Worm (Caenorhabditis elegans) whole organism, late embryonic: ENCODE measurements around the gene hphd-1.

Experiments used
- F13H6.1 ChIP-seq: sonication (generic microtip); optimal IDR thresholded peaks from 2 replicates; lab custom pipeline; 2016; ENCODE audit warnings: missing genetic modification characterization, missing compliant biosample characterization
- K02D7.2 ChIP-seq: sonication (generic microtip); optimal IDR thresholded peaks from 2 replicates; lab custom pipeline; 2017; ENCODE audit warnings: mild to moderate bottlenecking, missing genetic modification characterization, missing compliant biosample characterization
- K09A11.1 ChIP-seq: sonication (generic microtip); optimal IDR thresholded peaks from 2 replicates; lab custom pipeline; 2017; ENCODE audit warnings: antibody characterized with exemption, mild to moderate bottlenecking, missing genetic modification characterization, missing compliant biosample characterization; ENCODE audit not compliant: insufficient read depth
- ama-1 ChIP-seq: fragments of 150-350 bp; optimal IDR thresholded peaks from 2 replicates; lab custom pipeline; 2014
- ceh-18 ChIP-seq: sonication (generic microtip); optimal IDR thresholded peaks from 2 replicates; lab custom pipeline; 2016; ENCODE audit warnings: missing genetic modification characterization, missing compliant biosample characterization
- ceh-2 ChIP-seq: sonication (generic microtip); optimal IDR thresholded peaks from 2 replicates; lab custom pipeline; 2016; ENCODE audit warnings: missing genotype, missing genetic modification characterization, missing compliant biosample characterization
- ceh-22 ChIP-seq: sonication (generic microtip); optimal IDR thresholded peaks from 2 replicates; lab custom pipeline; 2017; ENCODE audit warnings: missing biosample characterization, missing genetic modification characterization
- ceh-30 ChIP-seq: fragments of 150-350 bp; optimal IDR thresholded peaks from 2 replicates; lab custom pipeline; 2014; ENCODE audit warnings: missing biosample characterization, missing genetic modification characterization
- ceh-31 ChIP-seq: sonication (generic microtip); optimal IDR thresholded peaks from 2 replicates; lab custom pipeline; 2016; ENCODE audit warnings: missing genetic modification characterization, missing compliant biosample characterization
- ceh-34 ChIP-seq: sonication (generic microtip); optimal IDR thresholded peaks from 2 replicates; lab custom pipeline; 2016; ENCODE audit warnings: mild to moderate bottlenecking, missing genetic modification characterization, missing compliant biosample characterization
- che-1 ChIP-seq: sonication (generic microtip); optimal IDR thresholded peaks from 2 replicates; lab custom pipeline; 2016; ENCODE audit warnings: mild to moderate bottlenecking, missing genetic modification characterization, missing compliant biosample characterization
- elt-2 ChIP-seq: sonication (generic microtip); optimal IDR thresholded peaks from 2 replicates; lab custom pipeline; 2016; ENCODE audit warnings: missing genetic modification reagents, missing genetic modification characterization, missing compliant biosample characterization
- elt-4 ChIP-seq: sonication (generic microtip); optimal IDR thresholded peaks from 2 replicates; lab custom pipeline; 2016; ENCODE audit warnings: missing genetic modification characterization, missing compliant biosample characterization
- ets-4 ChIP-seq: sonication (generic microtip); optimal IDR thresholded peaks from 2 replicates; lab custom pipeline; 2016; ENCODE audit warnings: missing genetic modification characterization, missing compliant biosample characterization
- eyg-1 ChIP-seq: sonication (generic microtip); optimal IDR thresholded peaks from 2 replicates; lab custom pipeline; 2016; ENCODE audit warnings: missing genotype, missing genetic modification characterization, missing compliant biosample characterization
- fkh-10 ChIP-seq: fragments of 150-350 bp; optimal IDR thresholded peaks from 2 replicates; lab custom pipeline; 2014; ENCODE audit warnings: missing biosample characterization, missing genetic modification reagents, missing genetic modification characterization
- gmeb-2 ChIP-seq: sonication (generic microtip); optimal IDR thresholded peaks from 2 replicates; lab custom pipeline; 2016; ENCODE audit warnings: missing genetic modification characterization, inconsistent platforms, missing compliant biosample characterization
- hlh-15 ChIP-seq: sonication (generic microtip); optimal IDR thresholded peaks from 2 replicates; lab custom pipeline; 2016; ENCODE audit warnings: missing genetic modification characterization, missing compliant biosample characterization
- hlh-30 ChIP-seq: sonication (generic microtip); optimal IDR thresholded peaks from 2 replicates; lab custom pipeline; 2017; ENCODE audit warnings: antibody characterized with exemption, missing genetic modification characterization, missing compliant biosample characterization; ENCODE audit not compliant: insufficient read depth
- hlh-6 ChIP-seq: sonication (generic microtip); optimal IDR thresholded peaks from 2 replicates; lab custom pipeline; 2016; ENCODE audit warnings: missing genotype, missing genetic modification characterization, missing compliant biosample characterization
- hlh-8 ChIP-seq: sonication (generic microtip); optimal IDR thresholded peaks from 2 replicates; lab custom pipeline; 2016; ENCODE audit warnings: missing genotype, missing genetic modification characterization, missing compliant biosample characterization
- madf-2 ChIP-seq: sonication (generic microtip); optimal IDR thresholded peaks from 2 replicates; lab custom pipeline; 2017; ENCODE audit warnings: missing genetic modification characterization, missing compliant biosample characterization
- mec-3 ChIP-seq: sonication (generic microtip); optimal IDR thresholded peaks from 2 replicates; lab custom pipeline; 2016; ENCODE audit warnings: borderline replicate concordance, missing genetic modification characterization, missing compliant biosample characterization
- nhr-11 ChIP-seq: fragments of 150-350 bp; optimal IDR thresholded peaks from 2 replicates; lab custom pipeline; 2014; ENCODE audit warnings: missing biosample characterization, missing genetic modification characterization
- nhr-232 ChIP-seq: sonication (generic microtip); optimal IDR thresholded peaks from 2 replicates; lab custom pipeline; 2016; ENCODE audit warnings: missing genetic modification characterization, missing compliant biosample characterization
- pag-3 ChIP-seq: sonication (generic microtip); optimal IDR thresholded peaks from 2 replicates; lab custom pipeline; 2016; ENCODE audit warnings: missing compliant biosample characterization, missing genetic modification characterization, borderline replicate concordance
- pax-1 ChIP-seq: fragments of 150-350 bp; optimal IDR thresholded peaks from 2 replicates; lab custom pipeline; 2014; ENCODE audit warnings: missing biosample characterization, missing genetic modification characterization
- pha-2 ChIP-seq: sonication (generic microtip); optimal IDR thresholded peaks from 2 replicates; lab custom pipeline; 2017; ENCODE audit warnings: mild to moderate bottlenecking, missing genetic modification characterization, missing compliant biosample characterization
- pha-4 ChIP-seq: fragments of 150-350 bp; optimal IDR thresholded peaks from 2 replicates; lab custom pipeline; 2018; ENCODE audit warnings: missing biosample characterization, missing genetic modification reagents, missing genetic modification characterization
- pqm-1 ChIP-seq: sonication (generic microtip); optimal IDR thresholded peaks from 2 replicates; lab custom pipeline; 2016; ENCODE audit warnings: missing genetic modification characterization, missing compliant biosample characterization
- pros-1 ChIP-seq: fragments of 150-350 bp; optimal IDR thresholded peaks from 2 replicates; lab custom pipeline; 2014; ENCODE audit warnings: missing biosample characterization, missing genetic modification reagents, missing genetic modification characterization
- sox-2 ChIP-seq: fragments of 200-800 bp; sonication (Bioruptor generic); IDR thresholded peaks from 2 replicates; pipeline ENCODE4 v1.3.6; 2022; ENCODE audit warnings: missing genetic modification reagents, missing genetic modification characterization, missing compliant biosample characterization
- syd-9 ChIP-seq: sonication (generic microtip); optimal IDR thresholded peaks from 2 replicates; lab custom pipeline; 2016; ENCODE audit warnings: mild to moderate bottlenecking, missing genetic modification characterization, moderate library complexity, missing compliant biosample characterization
- unc-42 ChIP-seq: sonication (generic microtip); optimal IDR thresholded peaks from 2 replicates; lab custom pipeline; 2016; ENCODE audit warnings: missing genotype, missing genetic modification characterization, missing compliant biosample characterization
- unc-55 ChIP-seq: sonication (generic microtip); optimal IDR thresholded peaks from 2 replicates; lab custom pipeline; 2017; ENCODE audit warnings: missing biosample characterization, missing genetic modification reagents, missing genetic modification characterization
- unc-86 ChIP-seq: sonication (generic microtip); optimal IDR thresholded peaks from 2 replicates; lab custom pipeline; 2016; ENCODE audit warnings: missing genetic modification characterization, missing compliant biosample characterization
- zip-5 ChIP-seq: sonication (generic microtip); optimal IDR thresholded peaks from 2 replicates; lab custom pipeline; 2016; ENCODE audit warnings: missing genetic modification characterization, missing compliant biosample characterization

Gene hphd-1

DNA sequence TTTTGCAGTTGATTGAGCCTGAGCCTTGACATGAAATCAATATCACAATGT lies 31.0 kb downstream of the hphd-1 start, which contains the start of gene ptr-18:
Gene ptr-18, plus strand, starts transcription at position 9 of the 51 bp plus-strand sequence.
- TF ChIP-seq ceh-18 (tag; lab: Kevin White, UChicago) (no peak), hlh-15 (no peak)

DNA sequence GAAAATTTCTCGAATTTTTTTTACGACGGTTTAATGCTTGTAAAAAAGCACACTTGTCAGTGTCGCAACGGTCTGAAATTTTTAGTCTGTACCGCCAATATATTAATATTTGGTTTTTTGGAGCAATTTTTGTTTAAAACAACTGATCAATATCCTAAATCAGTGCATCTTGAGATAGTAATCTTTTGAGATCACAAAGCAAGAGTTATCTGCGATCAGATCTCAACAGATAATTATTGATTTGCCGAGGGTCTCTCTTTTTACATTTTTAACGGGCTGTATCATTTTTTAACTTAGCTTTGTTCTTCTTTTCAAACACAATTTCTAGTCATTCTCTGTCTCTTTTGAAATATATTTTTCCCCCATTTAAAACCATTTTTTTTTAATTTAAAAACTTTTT lies 31.2 kb downstream of the hphd-1 start:
- TF ChIP-seq eyg-1 (tag; lab: Kevin White, UChicago) (no peak), syd-9 (tag; lab: Kevin White, UChicago) (no peak), ceh-30 (tag; lab: Kevin White, UChicago) (no peak), unc-55 (GFP tag; lab: Kevin White, UChicago) (no peak), elt-2 (tag; lab: Kevin White, UChicago) (no peak), sox-2 (GFP tag; lab: Robert Waterston, UW) (no peak), ama-1 (lab: Kevin White, UChicago) (no peak), F13H6.1 (tag; lab: Kevin White, UChicago) (no peak), ceh-31 (tag; lab: Kevin White, UChicago) (no peak), K09A11.1 (tag; lab: Kevin White, UChicago) (no peak), pha-4 (tag; lab: Kevin White, UChicago) (no peak), pros-1 (tag; lab: Kevin White, UChicago) (no peak), che-1 (tag; lab: Kevin White, UChicago) (no peak), madf-2 (no peak), nhr-232 (no peak)

DNA sequence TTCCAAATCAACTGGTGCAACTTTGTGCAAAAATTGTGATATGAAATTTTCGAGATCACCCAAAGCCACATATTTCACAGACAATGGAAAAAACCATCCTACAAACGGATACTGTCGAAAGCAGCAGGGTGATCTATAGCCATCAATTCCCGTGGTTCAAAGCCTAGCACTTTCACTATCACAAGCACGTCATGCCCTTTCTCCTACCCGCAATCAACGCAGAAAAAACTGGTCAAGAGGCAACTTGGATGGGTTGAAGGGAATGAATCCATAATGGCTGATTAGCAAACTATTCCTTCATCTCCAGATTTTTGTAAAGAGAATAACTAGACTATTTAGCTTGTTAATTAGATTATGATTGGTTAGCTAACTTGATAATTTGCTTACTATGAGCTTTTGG lies 34.6 kb downstream of the hphd-1 start:
- TF ChIP-seq ets-4 (no peak), madf-2 (no peak)

DNA sequence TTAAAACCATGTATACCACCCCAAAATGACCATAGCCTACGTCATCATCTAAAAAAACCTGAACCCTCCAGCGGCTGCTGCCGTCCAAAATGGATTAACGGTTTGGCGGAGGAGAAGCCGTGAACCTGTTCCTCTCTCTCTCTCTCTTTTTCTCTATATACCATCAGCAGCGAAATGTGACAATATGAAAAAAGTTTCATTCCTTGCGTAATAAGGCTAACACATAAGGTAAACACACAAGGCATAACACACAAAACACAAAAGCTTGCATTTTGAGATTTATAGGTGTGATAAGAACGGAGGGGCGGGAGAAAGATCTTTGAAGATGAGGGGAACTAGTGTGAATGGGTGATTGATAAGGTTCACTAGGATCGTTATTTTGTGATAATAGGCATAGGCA lies 35.1 kb downstream of the hphd-1 start:
- TF ChIP-seq elt-4 (tag; lab: Kevin White, UChicago) = no peak
- no peak for TF ChIP-seq pha-4 (tag; lab: Kevin White, UChicago)
- TF ChIP-seq ceh-30 (tag; lab: Kevin White, UChicago) = no peak
- TF ChIP-seq fkh-10 (GFP tag; lab: Kevin White, UChicago) = no peak
- TF ChIP-seq mec-3 (tag; lab: Kevin White, UChicago) = no peak
- no peak for TF ChIP-seq pax-1
- no peak for TF ChIP-seq ceh-2 (tag; lab: Kevin White, UChicago)
- TF ChIP-seq hlh-30 = no peak
- TF ChIP-seq, all 69 proteins: peak for 0

DNA sequence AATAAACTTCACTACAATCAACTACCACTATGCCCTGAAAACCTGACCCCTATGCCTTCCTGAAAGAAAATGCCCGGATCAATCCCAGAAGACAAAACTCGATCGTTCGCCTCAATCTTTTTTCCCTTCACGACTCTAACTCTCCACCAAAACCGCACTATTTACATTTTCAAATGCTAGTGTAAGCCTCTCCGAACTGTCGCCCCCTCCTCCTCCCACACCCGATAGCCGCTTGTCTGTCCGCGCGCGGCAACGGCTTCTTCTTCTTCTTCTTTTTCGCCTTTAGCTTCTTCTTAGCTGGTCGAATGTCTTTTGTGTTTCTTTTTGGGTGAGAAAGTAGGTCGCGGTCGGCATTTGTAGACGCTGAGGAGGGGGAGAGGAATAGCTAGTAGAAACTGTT lies 36.2 kb downstream of the hphd-1 start:
- no peak for TF ChIP-seq ceh-22 (tag; lab: Kevin White, UChicago)
- no peak for TF ChIP-seq madf-2
- no peak for TF ChIP-seq K02D7.2 (tag; lab: Kevin White, UChicago)
- TF ChIP-seq hlh-8 (tag; lab: Kevin White, UChicago) = no peak
- no peak for TF ChIP-seq sox-2 (GFP tag; lab: Robert Waterston, UW)
- no peak for TF ChIP-seq pqm-1
- TF ChIP-seq zip-5 = no peak
- no peak for TF ChIP-seq unc-86 (tag; lab: Kevin White, UChicago)
- TF ChIP-seq nhr-11 (tag; lab: Kevin White, UChicago) = no peak
- no peak for TF ChIP-seq nhr-232
- TF ChIP-seq ceh-34 (tag; lab: Kevin White, UChicago) = no peak
- no peak for TF ChIP-seq pag-3 (tag; lab: Kevin White, UChicago)
- TF ChIP-seq fkh-10 (GFP tag; lab: Kevin White, UChicago) = no peak
- TF ChIP-seq hlh-30 = no peak
- no peak for TF ChIP-seq ets-4
- no peak for TF ChIP-seq gmeb-2 (tag; lab: Kevin White, UChicago)
- TF ChIP-seq hlh-6 (tag; lab: Kevin White, UChicago) = no peak
- no peak for TF ChIP-seq unc-42
- no peak for TF ChIP-seq hlh-15
- TF ChIP-seq pha-2 (tag; lab: Kevin White, UChicago) = no peak
